Worm (Caenorhabditis elegans) whole organism, midembryonic: ENCODE data around the gene nop-1.

ENCODE experiments used
- T22C8.4 ChIP-seq: fragments of 200-800 bp; sonication (Bioruptor generic); IDR thresholded peaks from 2 replicates; pipeline ENCODE4 v1.3.6; 2022; ENCODE audit warnings: missing genetic modification characterization, missing compliant biosample characterization
- cog-1 ChIP-seq: sonication (generic microtip); optimal IDR thresholded peaks from 2 replicates; lab custom pipeline; 2016; ENCODE audit warnings: missing genetic modification characterization, missing compliant biosample characterization
- flt-1 ChIP-seq: fragments of 200-800 bp; sonication (Bioruptor generic); IDR thresholded peaks from 2 replicates; pipeline ENCODE4 v1.3.6; 2022; ENCODE audit warnings: missing genetic modification characterization, missing compliant biosample characterization
- klf-2 ChIP-seq: fragments of 200-800 bp; sonication (Bioruptor generic); conservative IDR thresholded peaks from 2 replicates; pipeline ENCODE4 v1.3.6; 2022; ENCODE audit warnings: missing genetic modification reagents, missing genetic modification characterization, missing compliant biosample characterization
- med-1 ChIP-seq: sonication (generic microtip); optimal IDR thresholded peaks from 2 replicates; lab custom pipeline; 2017; ENCODE audit warnings: missing genetic modification characterization, mild to moderate bottlenecking, missing compliant biosample characterization, antibody characterized with exemption, missing genetic modification reagents; ENCODE audit not compliant: insufficient read depth
- ref-1 ChIP-seq: fragments of 200-800 bp; sonication (Bioruptor generic); conservative IDR thresholded peaks from 2 replicates; pipeline ENCODE4 v1.3.6; 2022; ENCODE audit warnings: missing genetic modification reagents, missing genetic modification characterization, missing compliant biosample characterization
- tab-1 ChIP-seq: fragments of 200-800 bp; sonication (Bioruptor generic); IDR thresholded peaks from 2 replicates; pipeline ENCODE4 v1.3.6; 2022; ENCODE audit warnings: missing genetic modification characterization, missing compliant biosample characterization
- ztf-23 ChIP-seq: fragments of 200-800 bp; sonication (Bioruptor generic); IDR thresholded peaks from 2 replicates; pipeline ENCODE4 v1.3.6; 2022; ENCODE audit warnings: missing genetic modification reagents, missing genetic modification characterization, missing compliant biosample characterization

- no peak for TF ChIP-seq T22C8.4 (GFP tag; lab: Robert Waterston, UW)
- TF ChIP-seq ref-1 (GFP tag; lab: Robert Waterston, UW): no peak
- TF ChIP-seq med-1 (GFP tag; lab: Kevin White, UChicago): no peak
- TF ChIP-seq cog-1: no peak
- no peak for TF ChIP-seq klf-2 (GFP tag; lab: Robert Waterston, UW)
- TF ChIP-seq tab-1 (GFP tag; lab: Robert Waterston, UW): no peak
- TF ChIP-seq ztf-23: no peak
- peak; percentile 64; the same call in 1 of the 2 replicates for TF ChIP-seq flt-1 (GFP tag; lab: Robert Waterston, UW)
Measured at ce11 chrIII:5958172-5958886, at the start of gene nop-1, which contains the start of gene nono-1.
